Fruit fly (Drosophila melanogaster) whole organism, embryonic: ENCODE results near the gene Ostgamma.

Source experiments
- Abd-B ChIP-seq: fragments of 200-800 bp; sonication (Bioruptor generic); optimal IDR thresholded peaks from 2 replicates; lab custom pipeline; 2018; ENCODE audit warnings: missing biosample characterization, mild to moderate bottlenecking, missing genetic modification characterization, moderate library complexity
- Ada2b ChIP-seq: fragments of 200-800 bp; sonication (Bioruptor generic); IDR thresholded peaks from 2 replicates; pipeline ENCODE4 v1.3.6; 2022; ENCODE audit warnings: missing biosample characterization, missing genetic modification characterization
- BEAF-32 ChIP-seq: fragments of 200-800 bp; sonication (Bioruptor generic); optimal IDR thresholded peaks from 3 replicates; lab custom pipeline; 2017; ENCODE audit warnings: missing biosample characterization, missing genetic modification characterization, mild to moderate bottlenecking, moderate library complexity, missing genetic modification reagents
- CG1024 ChIP-seq: fragments of 200-800 bp; sonication (Bioruptor generic); IDR thresholded peaks from 2 replicates; pipeline ENCODE4 v1.3.6; 2022; ENCODE audit warnings: missing biosample characterization, missing genetic modification characterization
- CG10366 ChIP-seq: fragments of 200-800 bp; sonication (Bioruptor generic); IDR thresholded peaks from 2 replicates; pipeline ENCODE4 v1.3.6; 2022; ENCODE audit warnings: missing biosample characterization, missing genetic modification characterization
- CG10979 ChIP-seq: fragments of 200-800 bp; sonication (Bioruptor generic); optimal IDR thresholded peaks from 2 replicates; lab custom pipeline; 2018; ENCODE audit warnings: missing biosample characterization, mild to moderate bottlenecking, missing genetic modification characterization, moderate library complexity
- CG12391 ChIP-seq: fragments of 200-800 bp; sonication (Bioruptor generic); optimal IDR thresholded peaks from 3 replicates; lab custom pipeline; 2018; ENCODE audit warnings: missing biosample characterization, mild to moderate bottlenecking, missing genetic modification characterization, moderate library complexity
- CG12744 ChIP-seq: fragments of 200-800 bp; sonication (Bioruptor generic); optimal IDR thresholded peaks from 2 replicates; lab custom pipeline; 2016; ENCODE audit warnings: missing biosample characterization, missing genetic modification characterization
- CG18011 ChIP-seq: fragments of 200-800 bp; sonication (Bioruptor generic); optimal IDR thresholded peaks from 2 replicates; lab custom pipeline; 2017; ENCODE audit warnings: missing biosample characterization, missing genetic modification characterization, mild to moderate bottlenecking, moderate library complexity, missing genotype
- CG1832 ChIP-seq: fragments of 200-800 bp; sonication (Bioruptor generic); optimal IDR thresholded peaks from 2 replicates; lab custom pipeline; 2017; ENCODE audit warnings: missing biosample characterization, mild to moderate bottlenecking, missing genetic modification characterization, inconsistent platforms
- CG18476 ChIP-seq: fragments of 200-800 bp; sonication (Bioruptor generic); optimal IDR thresholded peaks from 2 replicates; lab custom pipeline; 2016; ENCODE audit warnings: missing biosample characterization, mild to moderate bottlenecking, missing genetic modification characterization
- CG2889 ChIP-seq: fragments of 200-800 bp; sonication (Bioruptor generic); IDR thresholded peaks from 3 replicates; pipeline ENCODE4 v1.3.6; 2022; ENCODE audit warnings: missing biosample characterization, missing genetic modification characterization
- CG4282 ChIP-seq: fragments of 200-800 bp; sonication (Bioruptor generic); optimal IDR thresholded peaks from 2 replicates; lab custom pipeline; 2016; ENCODE audit warnings: missing biosample characterization, missing genetic modification characterization
- CG4424 ChIP-seq: fragments of 200-800 bp; sonication (Bioruptor generic); optimal IDR thresholded peaks from 3 replicates; lab custom pipeline; 2016; ENCODE audit warnings: missing biosample characterization, missing genetic modification characterization
- CG6689 ChIP-seq: fragments of 200-800 bp; sonication (Bioruptor generic); IDR thresholded peaks from 2 replicates; pipeline ENCODE4 v1.3.6; 2022; ENCODE audit warnings: missing biosample characterization, missing genetic modification characterization
- CG8388 ChIP-seq: fragments of 200-800 bp; sonication (Bioruptor generic); optimal IDR thresholded peaks from 2 replicates; lab custom pipeline; 2019; ENCODE audit warnings: missing biosample characterization, mild to moderate bottlenecking, missing genetic modification characterization, moderate library complexity
- CG9727 ChIP-seq: fragments of 200-800 bp; sonication (Bioruptor generic); optimal IDR thresholded peaks from 3 replicates; lab custom pipeline; 2017; ENCODE audit warnings: missing biosample characterization, mild to moderate bottlenecking, missing genetic modification characterization
- CG9817 ChIP-seq: fragments of 200-800 bp; sonication (Bioruptor generic); optimal IDR thresholded peaks from 2 replicates; lab custom pipeline; 2018; ENCODE audit warnings: missing biosample characterization, mild to moderate bottlenecking, missing genetic modification characterization, moderate library complexity
- Dek ChIP-seq: fragments of 200-800 bp; sonication (Bioruptor generic); optimal IDR thresholded peaks from 3 replicates; lab custom pipeline; 2019; ENCODE audit warnings: missing biosample characterization, mild to moderate bottlenecking, missing genetic modification characterization, moderate library complexity
- Dip3 ChIP-seq: fragments of 200-800 bp; sonication (Bioruptor generic); optimal IDR thresholded peaks from 3 replicates; lab custom pipeline; 2016; ENCODE audit warnings: missing biosample characterization, missing genetic modification characterization
- Ets65A ChIP-seq: fragments of 200-800 bp; sonication (Bioruptor generic); peaks from one replicate; lab custom pipeline; 2016; ENCODE audit warnings: missing biosample characterization, missing genetic modification characterization
- Fer2 ChIP-seq: fragments of 200-800 bp; sonication (Bioruptor generic); optimal IDR thresholded peaks from 2 replicates; lab custom pipeline; 2018; ENCODE audit warnings: missing biosample characterization, mild to moderate bottlenecking, missing genetic modification characterization, moderate library complexity
- Fer3 ChIP-seq: fragments of 200-800 bp; sonication (Bioruptor generic); optimal IDR thresholded peaks from 2 replicates; lab custom pipeline; 2018; ENCODE audit warnings: missing biosample characterization, mild to moderate bottlenecking, missing genetic modification characterization, moderate library complexity
- MESR4 ChIP-seq: fragments of 200-800 bp; sonication (Bioruptor generic); optimal IDR thresholded peaks from 2 replicates; lab custom pipeline; 2018; ENCODE audit warnings: missing biosample characterization, mild to moderate bottlenecking, missing genetic modification characterization, moderate library complexity
- Nf-YB ChIP-seq: fragments of 200-800 bp; sonication (Bioruptor generic); optimal IDR thresholded peaks from 3 replicates; lab custom pipeline; 2019; ENCODE audit warnings: missing biosample characterization, mild to moderate bottlenecking, missing genetic modification characterization, moderate library complexity
- Sin3A ChIP-seq: fragments of >200 bp; optimal IDR thresholded peaks from 2 replicates; lab custom pipeline; 2018
- Six4 ChIP-seq: fragments of 200-800 bp; sonication (Bioruptor generic); optimal IDR thresholded peaks from 2 replicates; lab custom pipeline; 2016; ENCODE audit warnings: missing biosample characterization, missing genetic modification characterization
- Sry-δ ChIP-seq: fragments of 200-800 bp; sonication (Bioruptor generic); optimal IDR thresholded peaks from 2 replicates; lab custom pipeline; 2016; ENCODE audit warnings: missing biosample characterization, missing genetic modification characterization
- Trl ChIP-seq, 3 experiments: fragments of >200 bp in 2 of 3; fragments of 200-800 bp in 1 of 3; sonication (Bioruptor generic) in 1 of 3; optimal IDR thresholded peaks; 2 replicates in 1 of 3; 3 replicates in 2 of 3; lab custom pipeline; 2016 to 2017; ENCODE audit warnings: missing biosample characterization in 1 of 3, missing genetic modification characterization in 1 of 3
- Xbp1 ChIP-seq: fragments of 200-800 bp; sonication (Bioruptor generic); optimal IDR thresholded peaks from 3 replicates; lab custom pipeline; 2016; ENCODE audit warnings: missing biosample characterization, mild to moderate bottlenecking, missing genetic modification characterization
- ac ChIP-seq: fragments of 200-800 bp; sonication (Bioruptor generic); optimal IDR thresholded peaks from 3 replicates; lab custom pipeline; 2017; ENCODE audit warnings: missing biosample characterization, mild to moderate bottlenecking, missing genetic modification characterization
- bab2 ChIP-seq: fragments of 200-800 bp; sonication (Bioruptor generic); optimal IDR thresholded peaks from 2 replicates; lab custom pipeline; 2016; ENCODE audit warnings: missing biosample characterization, missing genetic modification characterization
- chinmo ChIP-seq: fragments of 200-800 bp; sonication (Bioruptor generic); IDR thresholded peaks from 4 replicates; pipeline ENCODE4 v1.3.6; 2022; ENCODE audit warnings: missing biosample characterization, missing genetic modification characterization; ENCODE audit not compliant: partially characterized antibody
- dmrt11E ChIP-seq: fragments of 200-800 bp; sonication (Bioruptor generic); optimal IDR thresholded peaks from 3 replicates; lab custom pipeline; 2018; ENCODE audit warnings: missing biosample characterization, mild to moderate bottlenecking, missing genetic modification characterization, moderate library complexity
- fd102C ChIP-seq: fragments of 200-800 bp; sonication (Bioruptor generic); optimal IDR thresholded peaks from 2 replicates; lab custom pipeline; 2018; ENCODE audit warnings: missing biosample characterization, mild to moderate bottlenecking, missing genetic modification characterization, moderate library complexity
- lmd ChIP-seq: fragments of 200-800 bp; sonication (Bioruptor generic); IDR thresholded peaks from 2 replicates; pipeline ENCODE4 v1.3.6; 2022; ENCODE audit warnings: missing biosample characterization, missing genetic modification characterization
- nau ChIP-seq: fragments of 200-800 bp; sonication (Bioruptor generic); optimal IDR thresholded peaks from 3 replicates; lab custom pipeline; 2017; ENCODE audit warnings: missing biosample characterization, mild to moderate bottlenecking, missing genetic modification characterization, missing genetic modification reagents
- nom ChIP-seq: fragments of 200-800 bp; sonication (Bioruptor generic); optimal IDR thresholded peaks from 2 replicates; lab custom pipeline; 2017; ENCODE audit warnings: missing biosample characterization, missing genetic modification characterization, mild to moderate bottlenecking, moderate library complexity, missing genetic modification reagents
- odd ChIP-seq: fragments of 200-800 bp; sonication (Bioruptor generic); optimal IDR thresholded peaks from 2 replicates; lab custom pipeline; 2017; ENCODE audit warnings: missing biosample characterization, mild to moderate bottlenecking, missing genetic modification characterization
- p53 ChIP-seq: fragments of 200-800 bp; sonication (Bioruptor generic); optimal IDR thresholded peaks from 2 replicates; lab custom pipeline; 2016; ENCODE audit warnings: missing biosample characterization, missing genetic modification characterization
- pb ChIP-seq: fragments of 200-800 bp; sonication (Bioruptor generic); optimal IDR thresholded peaks from 3 replicates; lab custom pipeline; 2016; ENCODE audit warnings: missing biosample characterization, missing genetic modification characterization
- sens-2 ChIP-seq: fragments of 200-800 bp; sonication (Bioruptor generic); IDR thresholded peaks from 2 replicates; pipeline ENCODE4 v1.3.6; 2022; ENCODE audit warnings: missing biosample characterization, missing genetic modification characterization
- sug ChIP-seq: fragments of 200-800 bp; optimal IDR thresholded peaks from 2 replicates; lab custom pipeline; 2019; ENCODE audit warnings: missing biosample characterization, mild to moderate bottlenecking, missing genetic modification characterization, moderate library complexity
- tap ChIP-seq: fragments of 200-800 bp; optimal IDR thresholded peaks from 3 replicates; lab custom pipeline; 2019; ENCODE audit warnings: missing biosample characterization, mild to moderate bottlenecking, missing genetic modification characterization, moderate library complexity
- twi ChIP-seq: fragments of 200-800 bp; optimal IDR thresholded peaks from 2 replicates; lab custom pipeline; 2019; ENCODE audit warnings: missing biosample characterization, mild to moderate bottlenecking, missing genetic modification characterization, moderate library complexity
- vnd ChIP-seq: fragments of 200-800 bp; sonication (Bioruptor generic); IDR thresholded peaks from 3 replicates; pipeline ENCODE4 v1.3.6; 2022; ENCODE audit warnings: missing biosample characterization, missing genetic modification characterization; ENCODE audit not compliant: partially characterized antibody
- wdn ChIP-seq: fragments of 200-800 bp; sonication (Bioruptor generic); IDR thresholded peaks from 2 replicates; pipeline ENCODE4 v1.3.6; 2022; ENCODE audit warnings: missing biosample characterization, missing genetic modification characterization
- zen2 ChIP-seq: fragments of 200-800 bp; sonication (Bioruptor generic); IDR thresholded peaks from 3 replicates; pipeline ENCODE4 v1.3.6; 2022; ENCODE audit warnings: missing biosample characterization, missing genetic modification characterization; ENCODE audit not compliant: partially characterized antibody
- zfh1 ChIP-seq: fragments of 200-800 bp; sonication (Bioruptor generic); IDR thresholded peaks from 3 replicates; pipeline ENCODE4 v1.3.6; 2022; ENCODE audit warnings: missing biosample characterization, missing genetic modification characterization

Gene Ostgamma

DNA sequence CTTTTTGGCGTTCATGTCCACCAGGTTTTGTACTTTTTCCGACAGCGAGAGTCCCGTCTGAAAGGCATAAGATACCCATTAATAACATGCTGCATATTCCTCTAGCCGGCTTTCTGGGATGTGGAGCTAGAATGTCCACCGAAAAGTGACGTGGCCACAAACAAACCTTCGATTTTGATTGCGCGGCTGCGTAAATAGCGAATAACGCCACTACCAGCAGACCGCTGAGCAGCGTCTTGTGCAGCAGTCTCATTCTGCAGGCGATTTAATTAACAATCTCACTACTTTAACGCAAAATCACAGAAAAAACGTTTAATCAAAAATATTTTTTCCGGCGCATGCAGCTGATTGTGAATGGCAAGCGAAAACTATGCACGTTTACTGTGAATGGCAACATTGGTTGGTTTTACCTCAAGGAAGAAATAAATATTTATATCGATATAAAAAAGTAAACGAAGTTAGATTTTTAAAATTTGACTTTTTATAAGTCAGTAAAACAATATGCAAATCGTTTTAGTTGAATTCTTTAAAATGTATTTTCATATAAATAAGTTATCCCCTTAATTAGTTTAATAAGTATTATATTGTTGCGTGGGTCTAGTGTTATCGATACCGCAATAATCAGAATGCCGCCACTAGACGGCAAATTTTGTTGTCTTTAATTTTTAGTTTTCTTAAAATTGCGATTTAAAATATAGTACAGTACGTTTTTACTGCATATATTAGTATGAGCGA is at the start of gene Ostgamma, which contains the start of gene Mettl14 (continued):
- TF ChIP-seq CG18476 (GFP tag; lab: Kevin White, UChicago) (no peak), Abd-B (no peak), Dek (tag; lab: Kevin White, UChicago) (no peak), CG1832 (GFP tag; lab: Kevin White, UChicago) (no peak), Six4 (GFP tag; lab: Kevin White, UChicago) (no peak), Ets65A (GFP tag; lab: Kevin White, UChicago) (no peak), BEAF-32 (GFP tag; lab: Kevin White, UChicago) (peak; percentile 82), odd (GFP tag; lab: Kevin White, UChicago) (no peak), Ada2b (no peak), sug (tag; lab: Kevin White, UChicago) (peak; percentile 37), CG10366 (GFP tag; lab: Robert Waterston, UW) (no peak), CG2889 (GFP tag; lab: Robert Waterston, UW) (no peak), fd102C (no peak), Fer3 (tag; lab: Kevin White, UChicago) (no peak), ac (GFP tag; lab: Kevin White, UChicago) (no peak), zfh1 (GFP tag; lab: Robert Waterston, UW) (no peak), dmrt11E (tag; lab: Kevin White, UChicago) (no peak), MESR4 (peak; percentile 55), CG12744 (GFP tag; lab: Kevin White, UChicago) (no peak), bab2 (GFP tag; lab: Kevin White, UChicago) (no peak), Sin3A (lab: Kevin White, UChicago) (peak; percentile 6), CG9817 (peak; percentile 3), Trl (optimal IDR thresholded peaks at IDR 0.05; lab: Kevin White, UChicago) (no peak), Trl (GFP tag; optimal IDR thresholded peaks at IDR 0.05; lab: Kevin White, UChicago) (no peak), CG9727 (GFP tag; lab: Kevin White, UChicago) (no peak), CG12391 (peak; percentile 57), CG8388 (peak; percentile 16), CG6689 (GFP tag; lab: Robert Waterston, UW) (no peak), Fer2 (tag; lab: Kevin White, UChicago) (no peak), CG4282 (GFP tag; lab: Kevin White, UChicago) (no peak), vnd (GFP tag; lab: Robert Waterston, UW) (0 out of 3 replicates have a peak, but pooled peaks have one; percentile 53), wdn (GFP tag; lab: Robert Waterston, UW) (no peak), CG10979 (tag; lab: Kevin White, UChicago) (peak; percentile 14), p53 (GFP tag; lab: Kevin White, UChicago) (no peak), CG18011 (GFP tag; lab: Kevin White, UChicago) (no peak), twi (tag; lab: Kevin White, UChicago) (no peak), tap (no peak), nom (no peak), pb (GFP tag; lab: Kevin White, UChicago) (no peak), zen2 (peak; percentile 46; the same call in 1 of the 3 replicates), CG1024 (GFP tag; lab: Robert Waterston, UW) (no peak), chinmo (GFP tag; lab: Robert Waterston, UW) (no peak), nau (GFP tag; lab: Kevin White, UChicago) (no peak), lmd (GFP tag; lab: Robert Waterston, UW) (no peak), sens-2 (no peak), CG4424 (GFP tag; lab: Kevin White, UChicago) (no peak), Xbp1 (peak; percentile 94), Dip3 (GFP tag; lab: Kevin White, UChicago) (no peak), Sry-δ (GFP tag; lab: Kevin White, UChicago) (peak; percentile 74), Nf-YB (GFP tag; lab: Kevin White, UChicago) (no peak)
